Fruit fly (Drosophila melanogaster) Kc167 (cell line): ENCODE measurements around the gene Vti1a.

Experiments
- Myc ChIP-seq: fragments of >200 bp; optimal IDR thresholded peaks from 2 replicates; lab custom pipeline; 2017; ENCODE audit warnings: missing external identifiers
- h ChIP-seq: fragments of >200 bp; optimal IDR thresholded peaks from 3 replicates; lab custom pipeline; 2018; ENCODE audit warnings: missing external identifiers
- psq ChIP-seq: fragments of >200 bp; optimal IDR thresholded peaks from 2 replicates; lab custom pipeline; 2017; ENCODE audit warnings: missing external identifiers

DNA sequence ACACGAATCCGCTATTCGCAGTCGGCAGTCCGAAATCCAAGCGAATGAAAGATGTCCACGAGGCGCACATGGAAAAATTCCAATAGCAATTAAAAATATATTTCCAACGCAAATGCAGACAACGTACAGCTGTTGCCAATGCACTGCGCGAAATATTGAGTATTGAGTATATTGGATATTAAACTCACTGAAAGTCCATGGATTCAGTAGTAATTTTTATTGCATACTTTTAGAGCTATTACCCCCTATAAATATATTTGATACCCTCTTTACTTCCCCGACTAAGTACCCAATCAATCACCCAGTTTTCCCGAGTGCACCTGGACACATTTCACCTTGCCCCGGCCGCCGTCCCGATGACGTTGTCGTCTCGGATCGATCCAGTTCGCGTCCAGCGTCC, 49.0 kb upstream of the Vti1a start:
- no peak for TF ChIP-seq h (lab: Kevin White, UChicago)
- no peak for TF ChIP-seq psq (lab: Kevin White, UChicago)
- TF ChIP-seq Myc (lab: Kevin White, UChicago): no peak
